Fruit fly (Drosophila melanogaster): ENCODE measurements around the gene CG10738.

dm6 chr3L:13451562-13451961 lies 992 bp downstream of the CG10738 start:
- TF ChIP-seq CG11294 (GFP tag; IDR thresholded peaks at IDR 0.05), result peak; percentile 48; the same call in 1 of the 2 replicates
- no peak for TF ChIP-seq fd85E (GFP tag; optimal IDR thresholded peaks at IDR 0.05)
- peak; percentile 36 for TF ChIP-seq vri (GFP tag; optimal IDR thresholded peaks at IDR 0.05)
- 0 out of 2 replicates have a peak, but pooled peaks have one; percentile 19 for TF ChIP-seq Gug (GFP tag; IDR thresholded peaks at IDR 0.05)
- TF ChIP-seq Sox15 (GFP tag; optimal IDR thresholded peaks at IDR 0.05), result no peak
- TF ChIP-seq Lpt (GFP tag; optimal IDR thresholded peaks at IDR 0.05), result peak; percentile 19
- TF ChIP-seq CG4318 (GFP tag; optimal IDR thresholded peaks at IDR 0.05), result peak; percentile 15
